Fruit fly (Drosophila melanogaster) whole organism, embryonic: ENCODE results near the gene Pi3K21B.

ENCODE experiments used
- BtbVII ChIP-seq: fragments of 200-800 bp; sonication (Bioruptor generic); optimal IDR thresholded peaks from 3 replicates; lab custom pipeline; 2017; ENCODE audit warnings: missing biosample characterization, mild to moderate bottlenecking, missing genetic modification characterization
- CG1024 ChIP-seq: fragments of 200-800 bp; sonication (Bioruptor generic); IDR thresholded peaks from 2 replicates; pipeline ENCODE4 v1.3.6; 2022; ENCODE audit warnings: missing biosample characterization, missing genetic modification characterization
- CG11696 ChIP-seq: fragments of 200-800 bp; sonication (Bioruptor generic); IDR thresholded peaks from 2 replicates; pipeline ENCODE4 v1.3.6; 2022; ENCODE audit warnings: missing biosample characterization, missing genetic modification characterization
- CG12391 ChIP-seq: fragments of 200-800 bp; sonication (Bioruptor generic); optimal IDR thresholded peaks from 3 replicates; lab custom pipeline; 2018; ENCODE audit warnings: missing biosample characterization, mild to moderate bottlenecking, missing genetic modification characterization, moderate library complexity
- CG13287 ChIP-seq: fragments of 200-800 bp; sonication (Bioruptor generic); IDR thresholded peaks from 2 replicates; pipeline ENCODE4 v1.3.6; 2022; ENCODE audit warnings: missing biosample characterization, missing genetic modification characterization; ENCODE audit not compliant: partially characterized antibody
- CG13894 ChIP-seq: fragments of 200-800 bp; sonication (Bioruptor generic); optimal IDR thresholded peaks from 3 replicates; lab custom pipeline; 2018; ENCODE audit warnings: missing biosample characterization, mild to moderate bottlenecking, missing genetic modification characterization, moderate library complexity
- CG17568 ChIP-seq: fragments of 200-800 bp; sonication (Bioruptor generic); optimal IDR thresholded peaks from 2 replicates; lab custom pipeline; 2018; ENCODE audit warnings: missing biosample characterization, mild to moderate bottlenecking, missing genetic modification characterization, moderate library complexity
- CG17802 ChIP-seq: fragments of 200-800 bp; sonication (Bioruptor generic); optimal IDR thresholded peaks from 2 replicates; lab custom pipeline; 2018; ENCODE audit warnings: missing biosample characterization, mild to moderate bottlenecking, missing genetic modification characterization, moderate library complexity
- CG2120 ChIP-seq: fragments of 200-800 bp; sonication (Bioruptor generic); optimal IDR thresholded peaks from 3 replicates; lab custom pipeline; 2016; ENCODE audit warnings: missing biosample characterization, missing genetic modification characterization
- CG30403 ChIP-seq: fragments of 200-800 bp; sonication (Bioruptor generic); optimal IDR thresholded peaks from 3 replicates; lab custom pipeline; 2016; ENCODE audit warnings: missing biosample characterization, missing genetic modification characterization
- CG3065 ChIP-seq: fragments of 200-800 bp; sonication (Bioruptor generic); optimal IDR thresholded peaks from 2 replicates; lab custom pipeline; 2016; ENCODE audit warnings: missing biosample characterization, missing genetic modification characterization
- CG31365 ChIP-seq: fragments of 200-800 bp; sonication (Bioruptor generic); optimal IDR thresholded peaks from 2 replicates; lab custom pipeline; 2018; ENCODE audit warnings: missing biosample characterization, mild to moderate bottlenecking, missing genetic modification characterization
- CG34376 ChIP-seq: fragments of 200-800 bp; sonication (Bioruptor generic); optimal IDR thresholded peaks from 2 replicates; lab custom pipeline; 2018; ENCODE audit warnings: missing biosample characterization, mild to moderate bottlenecking, missing genetic modification characterization
- CG3847 ChIP-seq: fragments of 200-800 bp; sonication (Bioruptor generic); IDR thresholded peaks from 2 replicates; pipeline ENCODE4 v1.3.6; 2022; ENCODE audit warnings: missing biosample characterization, missing genetic modification characterization
- CG4730 ChIP-seq: fragments of 200-800 bp; sonication (Bioruptor generic); IDR thresholded peaks from 2 replicates; pipeline ENCODE4 v1.3.6; 2022; ENCODE audit warnings: missing biosample characterization, missing genetic modification characterization
- CG9797 ChIP-seq: fragments of 200-800 bp; sonication (Bioruptor generic); optimal IDR thresholded peaks from 3 replicates; lab custom pipeline; 2018; ENCODE audit warnings: missing biosample characterization, mild to moderate bottlenecking, missing genetic modification characterization
- Dbx ChIP-seq: fragments of 200-800 bp; sonication (Bioruptor generic); IDR thresholded peaks from 3 replicates; pipeline ENCODE4 v1.3.6; 2022; ENCODE audit warnings: missing biosample characterization, missing genetic modification characterization
- Deaf1 ChIP-seq: fragments of 200-800 bp; optimal IDR thresholded peaks from 3 replicates; lab custom pipeline; 2019; ENCODE audit warnings: missing biosample characterization, mild to moderate bottlenecking, missing genetic modification characterization, moderate library complexity
- GATAe ChIP-seq: fragments of 200-800 bp; sonication (Bioruptor generic); conservative IDR thresholded peaks from 2 replicates; pipeline ENCODE4 v1.3.6; 2022; ENCODE audit warnings: missing biosample characterization, missing genetic modification characterization
- Lhr ChIP-seq: fragments of 200-800 bp; sonication (Bioruptor generic); optimal IDR thresholded peaks from 3 replicates; lab custom pipeline; 2017; ENCODE audit warnings: mild to moderate bottlenecking, missing biosample characterization, missing genetic modification reagents, missing genetic modification characterization
- Med ChIP-seq: fragments of 200-800 bp; sonication (Bioruptor generic); peaks from one replicate; lab custom pipeline; 2016; ENCODE audit warnings: missing biosample characterization, missing genetic modification characterization, mild to moderate bottlenecking, inconsistent platforms, moderate library complexity
- Meics ChIP-seq: fragments of 200-800 bp; sonication (Bioruptor generic); optimal IDR thresholded peaks from 2 replicates; lab custom pipeline; 2017; ENCODE audit warnings: missing biosample characterization, mild to moderate bottlenecking, missing genetic modification characterization
- Side ChIP-seq: fragments of 200-800 bp; sonication (Bioruptor generic); optimal IDR thresholded peaks from 2 replicates; lab custom pipeline; 2016; ENCODE audit warnings: missing biosample characterization, missing genetic modification characterization
- abd-A ChIP-seq: fragments of 200-800 bp; sonication (Bioruptor generic); optimal IDR thresholded peaks from 3 replicates; lab custom pipeline; 2019; ENCODE audit warnings: missing biosample characterization, mild to moderate bottlenecking, missing genetic modification characterization, moderate library complexity
- chinmo ChIP-seq: fragments of 200-800 bp; sonication (Bioruptor generic); IDR thresholded peaks from 4 replicates; pipeline ENCODE4 v1.3.6; 2022; ENCODE audit warnings: missing biosample characterization, missing genetic modification characterization; ENCODE audit not compliant: partially characterized antibody
- ci ChIP-seq: fragments of 200-800 bp; sonication (Bioruptor generic); IDR thresholded peaks from 3 replicates; pipeline ENCODE4 v1.3.6; 2022; ENCODE audit warnings: missing biosample characterization, missing genetic modification characterization
- cwo ChIP-seq: fragments of 200-800 bp; sonication (Bioruptor generic); optimal IDR thresholded peaks from 3 replicates; lab custom pipeline; 2017; ENCODE audit warnings: missing biosample characterization, missing genetic modification characterization, mild to moderate bottlenecking, moderate library complexity, missing genetic modification reagents
- dati ChIP-seq: fragments of 200-800 bp; sonication (Bioruptor generic); IDR thresholded peaks from 2 replicates; pipeline ENCODE4 v1.3.6; 2022; ENCODE audit warnings: missing biosample characterization, missing genetic modification characterization
- esg ChIP-seq: fragments of 200-800 bp; sonication (Bioruptor generic); conservative IDR thresholded peaks from 2 replicates; pipeline ENCODE4 v1.3.6; 2022; ENCODE audit warnings: missing biosample characterization, missing genetic modification characterization
- exex ChIP-seq: fragments of 200-800 bp; sonication (Bioruptor generic); optimal IDR thresholded peaks from 4 replicates; lab custom pipeline; 2018; ENCODE audit warnings: missing biosample characterization, mild to moderate bottlenecking, missing genetic modification characterization, moderate library complexity
- ftz-f1 ChIP-seq: fragments of 200-800 bp; sonication (Bioruptor generic); optimal IDR thresholded peaks from 2 replicates; lab custom pipeline; 2016; ENCODE audit warnings: missing biosample characterization, missing genetic modification characterization
- grn ChIP-seq: fragments of 200-800 bp; sonication (Bioruptor generic); optimal IDR thresholded peaks from 3 replicates; lab custom pipeline; 2017; ENCODE audit warnings: missing biosample characterization, missing genetic modification characterization
- hkb ChIP-seq, 2 experiments: fragments of 200-800 bp in 1 of 2; fragments of >200 bp in 1 of 2; sonication (Bioruptor generic) in 1 of 2; IDR thresholded peaks in 1 of 2; optimal IDR thresholded peaks in 1 of 2; 2 replicates each; pipeline versions ENCODE4 v1.3.6 to Lab custom; 2017 to 2022; ENCODE audit warnings: missing biosample characterization in 1 of 2, missing genetic modification characterization in 1 of 2
- ken ChIP-seq: fragments of 200-800 bp; sonication (Bioruptor generic); IDR thresholded peaks from 3 replicates; pipeline ENCODE4 v1.3.6; 2022; ENCODE audit warnings: missing biosample characterization, missing genetic modification characterization
- lab ChIP-seq: fragments of 200-800 bp; sonication (Bioruptor generic); optimal IDR thresholded peaks from 3 replicates; lab custom pipeline; 2017; ENCODE audit warnings: missing biosample characterization, missing genetic modification characterization, mild to moderate bottlenecking, moderate library complexity, missing genetic modification reagents
- mirr ChIP-seq: fragments of 200-800 bp; sonication (Bioruptor generic); optimal IDR thresholded peaks from 3 replicates; lab custom pipeline; 2018; ENCODE audit warnings: missing biosample characterization, mild to moderate bottlenecking, missing genetic modification characterization
- peb ChIP-seq: fragments of 200-800 bp; sonication (Bioruptor generic); IDR thresholded peaks from 2 replicates; pipeline ENCODE4 v1.3.6; 2022; ENCODE audit warnings: missing biosample characterization, missing genetic modification characterization
- pho ChIP-seq: fragments of 200-800 bp; sonication (Bioruptor generic); optimal IDR thresholded peaks from 2 replicates; lab custom pipeline; 2016; ENCODE audit warnings: missing biosample characterization, missing genetic modification characterization
- psq ChIP-seq: fragments of 200-800 bp; sonication (Bioruptor generic); optimal IDR thresholded peaks from 2 replicates; lab custom pipeline; 2017; ENCODE audit warnings: missing biosample characterization, missing genetic modification characterization
- pum ChIP-seq: fragments of 200-800 bp; sonication (Bioruptor generic); optimal IDR thresholded peaks from 2 replicates; lab custom pipeline; 2016; ENCODE audit warnings: missing biosample characterization, missing genetic modification characterization
- repo ChIP-seq: fragments of 200-800 bp; sonication (Bioruptor generic); optimal IDR thresholded peaks from 2 replicates; lab custom pipeline; 2016; ENCODE audit warnings: missing biosample characterization, missing genetic modification characterization
- rib ChIP-seq: fragments of 200-800 bp; sonication (Bioruptor generic); IDR thresholded peaks from 2 replicates; pipeline ENCODE4 v1.3.6; 2022; ENCODE audit warnings: missing biosample characterization, missing genetic modification characterization
- run ChIP-seq: fragments of 200-800 bp; sonication (Bioruptor generic); optimal IDR thresholded peaks from 3 replicates; lab custom pipeline; 2018; ENCODE audit warnings: missing biosample characterization, mild to moderate bottlenecking, missing genetic modification characterization
- slbo ChIP-seq: fragments of 200-800 bp; sonication (Bioruptor generic); IDR thresholded peaks from 2 replicates; pipeline ENCODE4 v1.3.6; 2022; ENCODE audit warnings: missing biosample characterization, missing genetic modification characterization
- sug ChIP-seq: fragments of 200-800 bp; optimal IDR thresholded peaks from 2 replicates; lab custom pipeline; 2019; ENCODE audit warnings: missing biosample characterization, mild to moderate bottlenecking, missing genetic modification characterization, moderate library complexity
- tup ChIP-seq: fragments of 200-800 bp; sonication (Bioruptor generic); optimal IDR thresholded peaks from 2 replicates; lab custom pipeline; 2016; ENCODE audit warnings: missing biosample characterization, mild to moderate bottlenecking, missing genetic modification characterization, moderate library complexity

Gene Pi3K21B

DNA sequence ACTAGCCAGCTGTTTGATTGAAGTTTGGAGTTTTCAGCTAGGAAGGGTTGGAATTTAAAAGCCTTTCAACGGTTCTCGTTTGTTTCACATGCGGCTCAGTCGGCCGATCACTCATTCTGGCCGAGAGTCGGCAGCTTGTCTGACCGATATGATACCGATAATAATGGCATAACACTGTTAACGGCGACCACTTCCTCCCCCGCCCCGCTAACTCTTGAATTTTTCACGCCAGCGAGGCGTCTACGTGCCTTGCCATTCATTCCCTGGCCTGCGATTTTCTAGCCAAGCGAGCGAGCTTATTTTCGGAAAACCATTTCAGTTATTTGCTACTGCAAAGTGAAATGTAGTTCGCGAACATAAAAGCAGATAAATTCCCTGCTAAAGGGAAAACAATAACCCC, 2.3 kb downstream of the Pi3K21B start (continued):
- TF ChIP-seq run (tag; lab: Kevin White, UChicago) (no peak), CG17802 (tag; lab: Kevin White, UChicago) (no peak), exex (tag; lab: Kevin White, UChicago) (peak; percentile 5), CG2120 (GFP tag; lab: Kevin White, UChicago) (no peak), CG30403 (no peak), lab (peak; percentile 69), CG13287 (GFP tag; lab: Robert Waterston, UW) (no peak), abd-A (tag; lab: Kevin White, UChicago) (no peak)

DNA sequence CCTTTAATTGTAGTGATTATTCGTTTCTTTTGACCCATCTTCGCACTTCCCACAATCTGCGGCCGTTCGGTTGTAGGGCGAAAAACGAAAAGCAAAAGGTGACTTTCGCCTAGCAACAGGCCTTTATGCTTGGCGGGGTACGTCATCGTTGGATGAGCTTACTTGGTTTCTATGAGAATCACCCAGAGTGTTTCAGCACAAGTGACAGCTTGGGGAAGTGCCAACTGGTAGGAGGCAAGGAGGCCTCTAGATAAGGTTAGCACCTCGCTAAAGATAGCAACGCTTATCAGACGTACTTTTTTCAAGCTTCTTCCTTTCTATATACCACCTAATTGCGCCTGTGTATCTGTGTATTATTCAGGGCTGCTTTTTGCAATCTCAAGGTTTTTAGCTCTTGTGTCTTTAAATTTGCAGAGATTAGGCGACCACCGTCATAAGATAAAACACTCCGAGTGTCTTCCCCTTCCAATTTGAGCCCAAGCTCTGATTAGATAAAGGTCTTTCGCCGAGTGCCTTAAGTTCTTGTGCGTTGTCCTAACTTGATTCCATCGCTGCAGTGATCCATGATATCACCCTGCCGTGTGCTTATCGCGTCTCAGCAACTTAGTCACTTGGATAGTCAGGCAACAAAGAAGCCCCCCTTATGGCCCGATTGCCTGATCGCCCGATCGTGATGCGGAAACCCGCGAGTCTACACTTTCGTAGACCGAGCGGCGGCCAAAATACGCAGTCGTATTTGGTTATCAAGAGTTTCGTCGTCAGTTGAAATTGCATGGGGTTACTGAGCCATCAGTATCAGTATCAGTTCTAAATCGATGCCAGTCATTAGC, 3.4 kb downstream of the Pi3K21B start:
- TF ChIP-seq exex (tag; lab: Kevin White, UChicago) (peak; percentile 72), pho (no peak), slbo (GFP tag; lab: Robert Waterston, UW) (peak; percentile 18; the same call in 1 of the 2 replicates), CG4730 (GFP tag; lab: Robert Waterston, UW) (no peak), ken (GFP tag; lab: Robert Waterston, UW) (0 out of 3 replicates have a peak, but pooled peaks have one; percentile 7), CG9797 (GFP tag; lab: Kevin White, UChicago) (no peak), Side (GFP tag; lab: Kevin White, UChicago) (no peak), mirr (GFP tag; lab: Kevin White, UChicago) (peak; percentile 63), peb (no peak), CG13894 (tag; lab: Kevin White, UChicago) (peak; percentile 21), Dbx (GFP tag; lab: Robert Waterston, UW) (no peak), pum (GFP tag; lab: Kevin White, UChicago) (no peak), chinmo (0 out of 4 replicates have a peak, but pooled peaks have one; percentile 35), CG3847 (GFP tag; lab: Robert Waterston, UW) (0 out of 2 replicates have a peak, but pooled peaks have one; percentile 9), CG34376 (GFP tag; lab: Kevin White, UChicago) (peak; percentile 91), CG17568 (GFP tag; lab: Kevin White, UChicago) (no peak), ftz-f1 (GFP tag; lab: Kevin White, UChicago) (peak; percentile 12), CG12391 (tag; lab: Kevin White, UChicago) (no peak), hkb (optimal IDR thresholded peaks at IDR 0.05; lab: Kevin White, UChicago) (no peak), hkb (GFP tag; IDR thresholded peaks at IDR 0.05; lab: Robert Waterston, UW) (no peak), CG3065 (GFP tag; lab: Kevin White, UChicago) (no peak), cwo (GFP tag; lab: Kevin White, UChicago) (peak; percentile 47), dati (GFP tag; lab: Robert Waterston, UW) (no peak), rib (GFP tag; lab: Robert Waterston, UW) (peak; percentile 83), CG31365 (tag; lab: Kevin White, UChicago) (no peak), Lhr (GFP tag; lab: Kevin White, UChicago) (no peak), CG1024 (GFP tag; lab: Robert Waterston, UW) (no peak), tup (no peak), Med (peak; percentile 71), esg (no peak), repo (GFP tag; lab: Kevin White, UChicago) (no peak), CG11696 (GFP tag; lab: Robert Waterston, UW) (peak; percentile 66), Meics (GFP tag; lab: Kevin White, UChicago) (no peak), ci (GFP tag; lab: Robert Waterston, UW) (0 out of 3 replicates have a peak, but pooled peaks have one; percentile 24), Deaf1 (tag; lab: Kevin White, UChicago) (peak; percentile 67), BtbVII (GFP tag; lab: Kevin White, UChicago) (peak; percentile 9), grn (GFP tag; lab: Kevin White, UChicago) (peak; percentile 93), psq (no peak), sug (tag; lab: Kevin White, UChicago) (peak; percentile 77), GATAe (GFP tag; lab: Robert Waterston, UW) (peak; percentile 32; the same call in 1 of the 2 replicates)
